Fruit fly (Drosophila melanogaster) whole organism, prepupa: ENCODE data around the gene SelG.

Source experiments
- Blimp-1 ChIP-seq: fragments of 200-800 bp; sonication (Bioruptor generic); optimal IDR thresholded peaks from 3 replicates; lab custom pipeline; 2017; ENCODE audit warnings: missing biosample characterization, missing genetic modification characterization, mild to moderate bottlenecking, moderate library complexity, missing genetic modification reagents
- CG10631 ChIP-seq: fragments of 200-800 bp; sonication (Bioruptor generic); optimal IDR thresholded peaks from 2 replicates; lab custom pipeline; 2016; ENCODE audit warnings: missing biosample characterization, missing genetic modification characterization
- CG10669 ChIP-seq: fragments of 200-800 bp; sonication (Bioruptor generic); optimal IDR thresholded peaks from 3 replicates; lab custom pipeline; 2018; ENCODE audit warnings: missing biosample characterization, mild to moderate bottlenecking, missing genetic modification characterization, moderate library complexity
- CG11762 ChIP-seq: fragments of 200-800 bp; sonication (Bioruptor generic); optimal IDR thresholded peaks from 3 replicates; lab custom pipeline; 2016; ENCODE audit warnings: missing biosample characterization, missing genetic modification characterization; ENCODE audit not compliant: insufficient read depth
- CG11902 ChIP-seq: fragments of 200-800 bp; sonication (Bioruptor generic); optimal IDR thresholded peaks from 3 replicates; lab custom pipeline; 2016; ENCODE audit warnings: missing biosample characterization, missing genetic modification characterization
- CG15336 ChIP-seq: fragments of 200-800 bp; sonication (Bioruptor generic); IDR thresholded peaks from 2 replicates; pipeline ENCODE4 v1.3.6; 2022; ENCODE audit warnings: missing biosample characterization, missing genetic modification characterization
- CG1621 ChIP-seq: fragments of 200-800 bp; sonication (Bioruptor generic); optimal IDR thresholded peaks from 3 replicates; lab custom pipeline; 2018; ENCODE audit warnings: missing biosample characterization, mild to moderate bottlenecking, missing genetic modification characterization
- CG16779 ChIP-seq: fragments of 200-800 bp; sonication (Bioruptor generic); optimal IDR thresholded peaks from 3 replicates; lab custom pipeline; 2017; ENCODE audit warnings: missing biosample characterization, mild to moderate bottlenecking, missing genetic modification characterization
- CG32006 ChIP-seq: fragments of 200-800 bp; sonication (Bioruptor generic); optimal IDR thresholded peaks from 3 replicates; lab custom pipeline; 2017; ENCODE audit warnings: missing biosample characterization, mild to moderate bottlenecking, missing genetic modification characterization
- CG4318 ChIP-seq: fragments of 200-800 bp; sonication (Bioruptor generic); optimal IDR thresholded peaks from 3 replicates; lab custom pipeline; 2017; ENCODE audit warnings: missing biosample characterization, mild to moderate bottlenecking, missing genetic modification characterization
- CG6276 ChIP-seq: fragments of 200-800 bp; sonication (Bioruptor generic); optimal IDR thresholded peaks from 2 replicates; lab custom pipeline; 2017; ENCODE audit warnings: missing biosample characterization, mild to moderate bottlenecking, missing genetic modification characterization
- CG6792 ChIP-seq: fragments of 200-800 bp; sonication (Bioruptor generic); optimal IDR thresholded peaks from 3 replicates; lab custom pipeline; 2016; ENCODE audit warnings: missing biosample characterization, missing genetic modification characterization
- CG7368 ChIP-seq: fragments of 200-800 bp; sonication (Bioruptor generic); optimal IDR thresholded peaks from 3 replicates; lab custom pipeline; 2016; ENCODE audit warnings: missing biosample characterization, missing genetic modification characterization
- CG8119 ChIP-seq: fragments of 200-800 bp; sonication (Bioruptor generic); IDR thresholded peaks from 3 replicates; pipeline ENCODE4 v1.3.6; 2022; ENCODE audit warnings: missing biosample characterization, missing genetic modification characterization
- CG8632 ChIP-seq: fragments of 200-800 bp; sonication (Bioruptor generic); optimal IDR thresholded peaks from 3 replicates; lab custom pipeline; 2016; ENCODE audit warnings: missing biosample characterization, missing genetic modification characterization
- CG9139 ChIP-seq: fragments of 200-800 bp; sonication (Bioruptor generic); optimal IDR thresholded peaks from 3 replicates; lab custom pipeline; 2017; ENCODE audit warnings: missing biosample characterization, mild to moderate bottlenecking, missing genetic modification characterization
- Eip75B ChIP-seq: fragments of 200-800 bp; sonication (Bioruptor generic); optimal IDR thresholded peaks from 3 replicates; lab custom pipeline; 2016; ENCODE audit warnings: missing biosample characterization, missing genetic modification characterization
- Eip78C ChIP-seq: fragments of 200-800 bp; sonication (Bioruptor generic); peaks from one replicate; lab custom pipeline; 2016; ENCODE audit warnings: missing biosample characterization, missing genetic modification characterization
- Eip93F ChIP-seq: fragments of 200-800 bp; sonication (Bioruptor generic); optimal IDR thresholded peaks from 2 replicates; lab custom pipeline; 2016; ENCODE audit warnings: missing biosample characterization, mild to moderate bottlenecking, missing genetic modification characterization
- Gug ChIP-seq: fragments of 200-800 bp; sonication (Bioruptor generic); IDR thresholded peaks from 2 replicates; pipeline ENCODE4 v1.3.6; 2022; ENCODE audit warnings: missing biosample characterization, missing genetic modification characterization
- Lpt ChIP-seq: fragments of 200-800 bp; sonication (Bioruptor generic); optimal IDR thresholded peaks from 3 replicates; lab custom pipeline; 2016; ENCODE audit warnings: missing biosample characterization, missing genetic modification characterization
- Sox102F ChIP-seq: fragments of 200-800 bp; sonication (Bioruptor generic); optimal IDR thresholded peaks from 2 replicates; lab custom pipeline; 2016; ENCODE audit warnings: missing biosample characterization, mild to moderate bottlenecking, missing genetic modification characterization
- Sox14 ChIP-seq: fragments of 200-800 bp; sonication (Bioruptor generic); optimal IDR thresholded peaks from 3 replicates; lab custom pipeline; 2016; ENCODE audit warnings: missing biosample characterization, missing genetic modification characterization
- achi ChIP-seq: fragments of 200-800 bp; sonication (Bioruptor generic); optimal IDR thresholded peaks from 3 replicates; lab custom pipeline; 2016; ENCODE audit warnings: missing biosample characterization, missing genetic modification characterization
- acj6 ChIP-seq: fragments of 200-800 bp; sonication (Bioruptor generic); optimal IDR thresholded peaks from 3 replicates; lab custom pipeline; 2016; ENCODE audit warnings: missing biosample characterization, missing genetic modification characterization
- cyc ChIP-seq: fragments of 200-800 bp; sonication (Bioruptor generic); optimal IDR thresholded peaks from 3 replicates; lab custom pipeline; 2016; ENCODE audit warnings: missing biosample characterization, missing genetic modification characterization
- dsx ChIP-seq: fragments of 200-800 bp; optimal IDR thresholded peaks from 3 replicates; lab custom pipeline; 2019; ENCODE audit warnings: missing biosample characterization, mild to moderate bottlenecking, missing genetic modification characterization, moderate library complexity; ENCODE audit not compliant: poor library complexity, severe bottlenecking
- esn ChIP-seq: fragments of 200-800 bp; sonication (Bioruptor generic); optimal IDR thresholded peaks from 2 replicates; lab custom pipeline; 2016; ENCODE audit warnings: missing biosample characterization, mild to moderate bottlenecking, missing genetic modification characterization, moderate library complexity
- fd59A ChIP-seq: fragments of 200-800 bp; sonication (Bioruptor generic); optimal IDR thresholded peaks from 2 replicates; lab custom pipeline; 2017; ENCODE audit warnings: missing biosample characterization, mild to moderate bottlenecking, missing genetic modification characterization, missing genetic modification reagents
- fkh ChIP-seq: fragments of 200-800 bp; sonication (Bioruptor generic); optimal IDR thresholded peaks from 3 replicates; lab custom pipeline; 2017; ENCODE audit warnings: missing biosample characterization, mild to moderate bottlenecking, missing genetic modification characterization, moderate library complexity
- pdm3 ChIP-seq: fragments of 200-800 bp; sonication (Bioruptor generic); optimal IDR thresholded peaks from 3 replicates; lab custom pipeline; 2016; ENCODE audit warnings: missing biosample characterization, missing genetic modification characterization
- salr ChIP-seq, 2 experiments: fragments of 200-800 bp; sonication (Bioruptor generic); optimal IDR thresholded peaks; 3 replicates each; lab custom pipeline; 2016 to 2018; ENCODE audit warnings: missing biosample characterization in 2 of 2, missing genetic modification characterization in 2 of 2, mild to moderate bottlenecking in 1 of 2
- ss ChIP-seq, 2 experiments: fragments of 200-800 bp; sonication (Bioruptor generic); optimal IDR thresholded peaks; 2 replicates in 1 of 2; 3 replicates in 1 of 2; lab custom pipeline; 2017 to 2018; ENCODE audit warnings: mild to moderate bottlenecking in 2 of 2, missing biosample characterization in 2 of 2, missing genetic modification characterization in 2 of 2, moderate library complexity in 1 of 2

Gene SelG

DNA sequence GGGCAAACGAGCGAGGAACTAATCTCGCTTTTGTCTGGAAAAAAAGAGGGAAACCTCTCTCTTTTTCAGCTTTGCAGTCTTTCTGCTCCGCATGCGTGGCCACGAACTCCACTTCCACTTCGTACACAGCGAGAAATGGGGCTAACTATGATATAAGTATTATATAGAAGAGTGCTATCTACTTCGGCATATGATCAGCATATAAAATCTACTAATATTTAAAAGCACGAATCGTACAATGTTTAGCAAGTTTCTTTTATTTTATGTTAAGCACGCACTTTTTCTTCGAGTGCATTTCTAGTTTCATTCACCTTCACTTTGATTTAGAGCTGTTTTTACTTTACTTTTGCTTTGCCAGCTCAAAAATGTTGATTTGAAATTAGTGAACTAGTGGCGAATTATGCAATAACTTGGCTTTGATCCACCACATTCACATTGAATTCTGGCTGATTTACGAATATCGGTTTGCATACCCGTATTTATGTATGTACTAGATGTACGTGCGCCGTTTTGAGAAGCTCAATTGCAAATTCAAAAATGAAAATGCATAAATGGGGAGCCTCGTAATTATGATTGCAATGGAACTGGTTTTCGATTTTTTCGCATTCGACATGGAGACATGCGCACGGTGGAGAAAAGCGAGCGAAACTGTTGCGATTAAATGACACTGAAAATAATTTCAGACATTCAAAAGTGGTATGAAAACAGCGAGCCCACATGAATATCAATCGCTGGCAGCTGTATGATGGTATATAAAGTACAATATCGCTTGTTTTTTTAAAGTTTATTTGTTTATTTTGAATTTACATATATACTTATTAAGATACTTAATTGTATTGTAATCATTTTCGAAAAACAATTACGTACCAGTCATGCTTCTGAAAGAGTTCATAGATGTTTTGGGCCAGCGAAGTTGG, 29.3 kb upstream of the SelG start (continued):
- peak; percentile 96 for TF ChIP-seq CG8119
- peak; percentile 86 for TF ChIP-seq esn (GFP tag; lab: Kevin White, UChicago)
- peak; percentile 90 for TF ChIP-seq achi (GFP tag; lab: Kevin White, UChicago)
- peak; percentile 80 to 82 for TF ChIP-seq salr (GFP tag; optimal IDR thresholded peaks at IDR 0.05; lab: Kevin White, UChicago)
- peak; percentile 77 for TF ChIP-seq CG11902 (GFP tag; lab: Kevin White, UChicago)
- TF ChIP-seq CG4318: peak; percentile 94
- peak; percentile 51 for TF ChIP-seq Blimp-1
- peak; percentile 93 for TF ChIP-seq CG6276 (GFP tag; lab: Kevin White, UChicago)
- TF ChIP-seq fd59A (GFP tag; lab: Kevin White, UChicago): peak; percentile 90
- peak; percentile 88 for TF ChIP-seq CG6792 (GFP tag; lab: Kevin White, UChicago)

DNA sequence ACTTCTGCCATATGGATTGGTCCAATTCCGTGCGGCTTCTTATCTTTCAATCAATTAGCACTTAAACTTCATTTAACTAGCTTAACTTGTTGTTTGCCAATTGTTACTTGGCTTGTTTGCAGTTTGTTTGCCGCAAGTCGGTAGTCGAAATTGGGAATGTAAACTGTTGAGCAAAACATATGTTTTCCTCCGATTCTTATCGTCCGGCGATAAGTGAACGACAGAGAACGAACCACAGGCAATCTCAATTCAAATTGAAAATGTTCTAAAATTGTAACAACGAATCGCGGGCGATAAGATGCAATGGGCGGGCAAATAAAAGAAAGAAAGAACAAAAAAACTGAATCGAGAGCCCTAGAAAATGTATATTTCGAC, 28.7 kb upstream of the SelG start:
- TF ChIP-seq fkh (GFP tag; lab: Kevin White, UChicago): peak; percentile 28
- peak; percentile 56 for TF ChIP-seq Eip78C (GFP tag; lab: Kevin White, UChicago)
- no peak for TF ChIP-seq achi (GFP tag; lab: Kevin White, UChicago)
- TF ChIP-seq Sox102F: no peak
- TF ChIP-seq, all 60 proteins: peak for 2

DNA sequence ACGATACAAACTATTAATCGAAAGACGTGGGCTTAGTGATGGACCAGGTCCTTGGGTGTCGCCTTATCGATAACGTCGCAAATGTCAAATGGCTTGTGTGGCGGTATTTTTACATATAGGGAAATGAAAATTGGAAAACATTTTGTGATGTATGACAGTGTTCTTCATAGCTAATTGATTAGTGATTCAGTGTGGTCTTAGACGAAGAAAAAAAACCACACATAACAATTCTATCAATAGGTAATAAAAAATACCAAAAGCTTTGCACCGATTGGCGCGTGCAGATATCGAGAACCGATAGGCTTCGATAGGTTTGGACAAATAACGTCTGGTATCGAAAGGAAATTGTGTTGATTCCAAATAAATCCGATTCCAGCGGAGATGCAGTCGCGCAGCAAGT, 18.2 kb upstream of the SelG start, which contains the start of the genes Nrd1 and CG1847:
Gene Nrd1, minus strand, starts transcription at position 28 of the 400 bp plus-strand sequence.
Gene CG1847, plus strand, starts transcription at position 305 of the 400 bp plus-strand sequence.
- TF ChIP-seq CG11902 (GFP tag; lab: Kevin White, UChicago) (no peak), Gug (no peak), CG11762 (GFP tag; lab: Kevin White, UChicago) (no peak), pdm3 (GFP tag; lab: Kevin White, UChicago) (no peak), Eip93F (GFP tag; lab: Kevin White, UChicago) (no peak), dsx (GFP tag; lab: Kevin White, UChicago) (no peak), CG8632 (GFP tag; lab: Kevin White, UChicago) (no peak), Eip78C (GFP tag; lab: Kevin White, UChicago) (no peak)

DNA sequence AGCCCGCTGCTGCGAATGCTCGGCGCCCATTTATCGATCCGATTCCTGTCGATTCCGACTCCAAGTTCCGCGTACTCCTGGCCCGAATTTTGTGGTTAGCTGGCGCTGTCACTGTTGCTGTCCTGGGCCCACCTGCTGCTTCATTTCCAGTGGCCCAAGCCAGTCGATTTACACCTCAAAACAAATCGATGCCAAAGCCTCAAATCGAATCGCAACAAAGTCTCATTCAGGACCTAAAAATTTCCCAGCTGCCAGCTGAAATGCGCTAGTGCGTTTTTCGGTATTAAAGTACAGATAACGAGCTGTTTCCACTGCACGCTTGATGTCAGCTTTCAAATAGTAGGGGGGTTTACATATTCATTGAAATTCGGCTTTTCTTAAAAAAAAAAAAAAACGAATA, 14.6 kb upstream of the SelG start, which contains the start of gene BORCS5:
Gene BORCS5, minus strand, starts transcription at position 263 of the 400 bp plus-strand sequence.
- peak; percentile 97 for TF ChIP-seq dsx (GFP tag; lab: Kevin White, UChicago)
- TF ChIP-seq CG15336: 0 out of 2 replicates have a peak, but pooled peaks have one; percentile 7
- no peak for TF ChIP-seq achi (GFP tag; lab: Kevin White, UChicago)
- no peak for TF ChIP-seq CG9139 (GFP tag; lab: Kevin White, UChicago)

DNA sequence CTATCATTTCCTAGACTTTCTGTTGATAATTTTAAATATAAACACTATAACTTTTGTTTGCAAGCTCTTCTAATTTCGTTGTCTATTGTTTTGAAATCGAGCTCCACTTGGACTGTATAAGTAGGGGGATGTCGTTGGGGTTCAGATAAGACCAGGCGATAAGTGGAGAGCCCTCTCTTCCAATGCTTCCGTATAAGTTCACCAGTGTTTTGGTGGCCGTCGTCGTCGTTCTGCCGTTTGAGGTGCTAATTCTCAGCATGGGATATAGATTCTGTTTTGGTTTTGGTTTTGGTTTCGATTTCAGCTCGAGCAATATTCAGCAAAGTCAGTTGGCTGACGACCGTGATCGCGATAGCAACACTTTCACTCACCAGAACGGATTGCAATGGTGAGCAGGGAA, 14.0 kb upstream of the SelG start, which contains the start of gene CG15739:
Gene CG15739, plus strand, starts transcription at position 204 of the 400 bp plus-strand sequence.
- no peak for TF ChIP-seq CG10669
- no peak for TF ChIP-seq CG7368 (GFP tag; lab: Kevin White, UChicago)
- TF ChIP-seq CG1621 (tag; lab: Kevin White, UChicago): no peak
- no peak for TF ChIP-seq Lpt (GFP tag; lab: Kevin White, UChicago)
- TF ChIP-seq cyc (GFP tag; lab: Kevin White, UChicago): no peak
- TF ChIP-seq Sox14 (GFP tag; lab: Kevin White, UChicago): no peak
- no peak for TF ChIP-seq acj6 (GFP tag; lab: Kevin White, UChicago)
- no peak for TF ChIP-seq ss (GFP tag; optimal IDR thresholded peaks at IDR 0.05; lab: Kevin White, UChicago)
- TF ChIP-seq Blimp-1: no peak
- no peak for TF ChIP-seq CG16779 (tag; lab: Kevin White, UChicago)
- TF ChIP-seq CG10631 (GFP tag; lab: Kevin White, UChicago): no peak
- TF ChIP-seq Eip75B: no peak
- TF ChIP-seq CG11902 (GFP tag; lab: Kevin White, UChicago): no peak
- TF ChIP-seq CG32006 (GFP tag; lab: Kevin White, UChicago): no peak
